Worm (Caenorhabditis elegans) whole organism, early embryonic: ENCODE results near the gene cyk-7.

Experiments
- ets-7 ChIP-seq: sonication (generic microtip); optimal IDR thresholded peaks from 2 replicates; lab custom pipeline; 2016; ENCODE audit warnings: missing genotype, missing genetic modification characterization, missing compliant biosample characterization
- sea-1 ChIP-seq: fragments of 200-800 bp; sonication (Bioruptor generic); conservative IDR thresholded peaks from 2 replicates; pipeline ENCODE4 v1.3.6; 2022; ENCODE audit warnings: missing genetic modification characterization, missing compliant biosample characterization
- tra-4 ChIP-seq: sonication (generic microtip); optimal IDR thresholded peaks from 2 replicates; lab custom pipeline; 2017; ENCODE audit warnings: missing genetic modification characterization, missing compliant biosample characterization

- TF ChIP-seq ets-7 (tag; lab: Kevin White, UChicago): no peak
- TF ChIP-seq sea-1 (GFP tag; lab: Robert Waterston, UW): no peak
- TF ChIP-seq tra-4 (tag; lab: Kevin White, UChicago): no peak
These were observed 28.8 kb upstream of the cyk-7 start for ce11 chrIII:7824041-7824440.
